Worm (Caenorhabditis elegans): Measurements from ENCODE around the gene jmjd-3.1.

DNA sequence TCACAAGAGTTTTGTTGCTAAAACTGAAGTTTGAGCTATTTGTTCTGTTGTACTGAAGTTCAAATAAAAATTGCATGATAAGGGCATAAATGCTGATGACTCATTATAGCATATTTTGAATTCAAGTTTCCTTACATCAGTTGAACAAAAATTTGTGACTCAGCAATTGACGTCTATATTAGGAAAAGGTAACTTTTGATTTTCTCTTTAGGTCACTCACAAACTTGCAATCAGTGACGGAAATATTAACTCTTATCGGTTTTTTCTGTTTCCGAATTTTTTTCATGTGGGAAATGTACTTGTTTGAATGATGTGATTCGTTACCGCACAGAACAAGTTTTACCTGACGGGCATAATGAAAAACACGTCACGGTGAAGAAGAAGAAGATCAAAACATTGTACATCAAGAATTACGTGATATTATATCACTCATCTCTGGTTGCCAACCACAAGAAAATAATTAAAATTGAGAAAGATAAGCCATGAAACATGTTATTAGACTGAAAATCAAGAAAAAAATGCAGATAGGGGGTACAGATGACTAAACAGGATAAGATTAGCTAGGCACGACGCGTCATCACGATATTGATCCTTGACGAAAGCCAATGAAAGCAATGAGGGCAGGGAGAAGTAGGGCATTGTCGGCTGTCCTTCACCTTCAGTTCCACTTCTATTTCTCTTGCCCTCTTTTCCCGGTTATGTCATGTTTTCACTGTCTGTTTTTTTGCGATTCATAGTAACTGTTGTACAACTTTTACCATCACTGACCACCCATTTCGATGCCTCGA lies 7.0 kb upstream of the jmjd-3.1 start:
- TF ChIP-seq ztf-11 (tag; optimal IDR thresholded peaks at IDR 0.05) (no peak), blmp-1 (tag; optimal IDR thresholded peaks at IDR 0.05) (no peak), zag-1 (tag; optimal IDR thresholded peaks at IDR 0.05) (no peak), hlh-4 (tag; optimal IDR thresholded peaks at IDR 0.05) (no peak), mdl-1 (tag; optimal IDR thresholded peaks at IDR 0.05) (no peak), ces-1 (GFP tag; optimal IDR thresholded peaks at IDR 0.05) (no peak), nhr-12 (tag; optimal IDR thresholded peaks at IDR 0.05) (no peak), F16B12.6 (tag; optimal IDR thresholded peaks at IDR 0.05) (no peak), unc-62 (GFP tag; optimal IDR thresholded peaks at IDR 0.05) (no peak), egl-27 (tag; optimal IDR thresholded peaks at IDR 0.05) (no peak), pqm-1 (tag; optimal IDR thresholded peaks at IDR 0.05) (no peak), snpc-4 (tag; optimal IDR thresholded peaks at IDR 0.05) (no peak), fkh-10 (GFP tag; optimal IDR thresholded peaks at IDR 0.05) (no peak), lsy-2 (tag; optimal IDR thresholded peaks at IDR 0.05) (no peak)
